Worm (Caenorhabditis elegans) whole organism, early embryonic: ENCODE results near the gene D2096.7.

ENCODE experiments used
- ama-1 ChIP-seq: fragments of 150-350 bp; optimal IDR thresholded peaks from 2 replicates; lab custom pipeline; 2014
- hmg-4 ChIP-seq: fragments of 200-800 bp; sonication (Bioruptor generic); optimal IDR thresholded peaks from 2 replicates; lab custom pipeline; 2018; ENCODE audit warnings: mild to moderate bottlenecking, missing genetic modification characterization, missing compliant biosample characterization

DNA sequence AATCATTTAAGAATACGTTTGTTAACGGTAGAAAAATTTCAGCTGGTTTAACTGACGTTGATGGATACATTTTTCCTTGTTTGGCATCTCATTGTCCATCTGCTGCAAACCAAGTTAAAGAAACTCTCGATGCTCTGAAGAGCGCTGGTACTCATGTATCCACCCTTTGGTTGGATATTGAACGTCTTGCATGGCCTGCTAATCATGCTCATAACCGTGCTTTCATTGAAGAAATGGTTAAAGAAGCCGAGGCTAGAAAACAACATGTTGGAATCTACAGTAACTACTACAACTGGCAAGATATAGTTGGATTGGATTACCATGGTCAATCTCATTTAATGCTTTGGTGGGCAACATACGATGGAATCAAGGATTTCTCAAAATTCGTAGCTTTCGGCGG is 44.4 kb downstream of the D2096.7 start:
- TF ChIP-seq ama-1 (no peak), hmg-4 (GFP tag; lab: Kevin White, UChicago) (no peak)
